Fruit fly (Drosophila melanogaster) whole organism, pupa: Measurements from ENCODE around the gene CG18233.

Source experiments
- CG14655 ChIP-seq: fragments of 200-800 bp; sonication (Bioruptor generic); optimal IDR thresholded peaks from 3 replicates; lab custom pipeline; 2017; ENCODE audit warnings: mild to moderate bottlenecking, missing biosample characterization, missing genetic modification reagents, missing genetic modification characterization
- CG15710 ChIP-seq: fragments of 200-800 bp; sonication (Bioruptor generic); optimal IDR thresholded peaks from 2 replicates; lab custom pipeline; 2018; ENCODE audit warnings: missing biosample characterization, mild to moderate bottlenecking, missing genetic modification characterization, moderate library complexity
- CG34367 ChIP-seq: fragments of 200-800 bp; sonication (Bioruptor generic); optimal IDR thresholded peaks from 2 replicates; lab custom pipeline; 2018; ENCODE audit warnings: missing biosample characterization, mild to moderate bottlenecking, missing genetic modification characterization
- Pif1A ChIP-seq: fragments of 200-800 bp; sonication (Bioruptor generic); optimal IDR thresholded peaks from 3 replicates; lab custom pipeline; 2016; ENCODE audit warnings: missing biosample characterization, missing genetic modification characterization
- Pif1B ChIP-seq: fragments of 200-800 bp; sonication (Bioruptor generic); optimal IDR thresholded peaks from 3 replicates; lab custom pipeline; 2016; ENCODE audit warnings: missing biosample characterization, missing genetic modification characterization
- Snoo ChIP-seq: fragments of 200-800 bp; sonication (Bioruptor generic); optimal IDR thresholded peaks from 3 replicates; lab custom pipeline; 2017; ENCODE audit warnings: missing biosample characterization, mild to moderate bottlenecking, missing genetic modification characterization, inconsistent platforms
- fd96Ca ChIP-seq: fragments of 200-800 bp; sonication (Bioruptor generic); IDR thresholded peaks from 3 replicates; pipeline ENCODE4 v1.3.6; 2022; ENCODE audit warnings: missing biosample characterization, missing genetic modification characterization
- rn ChIP-seq: fragments of 200-800 bp; sonication (Bioruptor generic); IDR thresholded peaks from 2 replicates; pipeline ENCODE4 v1.3.6; 2022; ENCODE audit warnings: missing biosample characterization, missing genetic modification characterization

DNA sequence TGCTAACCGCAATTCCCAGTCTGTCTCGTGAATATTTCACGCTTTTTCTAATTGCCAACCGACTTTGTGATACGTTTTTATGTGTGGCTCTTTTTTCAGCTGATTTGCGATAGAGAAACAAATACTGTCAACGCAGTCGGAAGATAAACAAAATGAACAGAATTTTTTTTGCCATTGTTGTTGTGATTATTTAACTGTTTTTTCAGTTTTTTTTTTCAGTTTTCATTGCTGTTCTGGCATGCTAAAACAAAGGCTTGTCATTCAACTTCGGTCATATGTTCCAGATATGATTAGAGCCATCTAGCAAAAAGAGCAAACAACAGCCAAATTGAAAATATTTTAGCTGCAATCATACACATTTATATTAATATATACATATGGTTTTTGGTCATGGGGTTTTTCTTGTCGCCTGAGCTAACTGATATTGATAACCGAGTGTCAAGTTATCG lies 26.9 kb downstream of the CG18233 start:
- TF ChIP-seq CG15710 (tag; lab: Kevin White, UChicago) (no peak), Pif1A (GFP tag; lab: Kevin White, UChicago) (no peak), CG14655 (no peak), fd96Ca (GFP tag; lab: Robert Waterston, UW) (no peak), CG34367 (tag; lab: Kevin White, UChicago) (no peak), rn (GFP tag; lab: Robert Waterston, UW) (no peak), Snoo (tag; lab: Kevin White, UChicago) (no peak), Pif1B (GFP tag; lab: Kevin White, UChicago) (no peak)
